Fruit fly (Drosophila melanogaster): ENCODE results near the gene Tpt.

Tpt gene

dm6 chr3L:8448517-8448889 lies 43.4 kb upstream of the Tpt start (continued):
- TF ChIP-seq lilli (GFP tag; optimal IDR thresholded peaks at IDR 0.05) (peak; percentile 9), Gug (GFP tag; IDR thresholded peaks at IDR 0.05) (peak; percentile 32; the same call in 2 of the 4 replicates), Bgb (GFP tag; IDR thresholded peaks at IDR 0.05; ENCODE audit: partially characterized antibody) (no peak), bigmax (GFP tag; optimal IDR thresholded peaks at IDR 0.05) (no peak), zen (tag; optimal IDR thresholded peaks at IDR 0.05) (no peak), dmrt99B (tag; optimal IDR thresholded peaks at IDR 0.05) (peak; percentile 51), ATbp (GFP tag; optimal IDR thresholded peaks at IDR 0.05) (peak; percentile 47), CG4820 (GFP tag; optimal IDR thresholded peaks at IDR 0.05) (peak; percentile 30), CG7556 (GFP tag; optimal IDR thresholded peaks at IDR 0.05) (peak; percentile 55), MTF-1 (GFP tag; optimal IDR thresholded peaks at IDR 0.05; ENCODE audit: borderline replicate concordance) (no peak), gcm2 (GFP tag; optimal IDR thresholded peaks at IDR 0.05) (no peak), h (optimal IDR thresholded peaks at IDR 0.05) (no peak), CG12071 (GFP tag; optimal IDR thresholded peaks at IDR 0.05) (peak; percentile 14), grau (tag; optimal IDR thresholded peaks at IDR 0.05) (peak; percentile 0), chif (GFP tag; optimal IDR thresholded peaks at IDR 0.05) (peak in 1 of 2 experiments; percentile 4), Sox102F (GFP tag; optimal IDR thresholded peaks at IDR 0.05) (peak; percentile 19), exex (tag; optimal IDR thresholded peaks at IDR 0.05) (no peak), CG3163 (GFP tag; optimal IDR thresholded peaks at IDR 0.05) (no peak), CG18476 (GFP tag; optimal IDR thresholded peaks at IDR 0.05) (no peak), NK7.1 (GFP tag; optimal IDR thresholded peaks at IDR 0.05) (no peak), Gsc (GFP tag; IDR thresholded peaks at IDR 0.05) (no peak), CG2712 (tag; optimal IDR thresholded peaks at IDR 0.05) (peak; percentile 10), CG2202 (tag; optimal IDR thresholded peaks at IDR 0.05) (no peak), D19A (tag; optimal IDR thresholded peaks at IDR 0.05) (no peak), gsb-n (tag; optimal IDR thresholded peaks at IDR 0.05) (peak; percentile 13), HmgD (GFP tag; optimal IDR thresholded peaks at IDR 0.05) (peak; percentile 17), Optix (GFP tag; IDR thresholded peaks at IDR 0.05) (no peak), chm (GFP tag; IDR thresholded peaks at IDR 0.05) (no peak), zfh2 (GFP tag; optimal IDR thresholded peaks at IDR 0.05) (no peak), CG12155 (GFP tag; optimal IDR thresholded peaks at IDR 0.05) (no peak), Dll (GFP tag; IDR thresholded peaks at IDR 0.05; ENCODE audit: partially characterized antibody) (no peak), CG14710 (tag; optimal IDR thresholded peaks at IDR 0.05) (peak; percentile 33), CG30403 (GFP tag; optimal IDR thresholded peaks at IDR 0.05) (peak; percentile 66), CG32772 (GFP tag; IDR thresholded peaks at IDR 0.05) (no peak), CG15479 (GFP tag; optimal IDR thresholded peaks at IDR 0.05) (no peak), Atf6 (GFP tag; IDR thresholded peaks at IDR 0.05) (no peak), tin (GFP tag; optimal IDR thresholded peaks at IDR 0.05) (peak; percentile 23), Awh (GFP tag; IDR thresholded peaks at IDR 0.05) (peak; percentile 22; the same call in 1 of the 2 replicates), Hr78 (GFP tag; optimal IDR thresholded peaks at IDR 0.05) (peak in 1 of 2 experiments; percentile 22), cas (GFP tag; IDR thresholded peaks at IDR 0.05) (no peak), pan (optimal IDR thresholded peaks at IDR 0.05) (no peak), pan (GFP tag; optimal IDR thresholded peaks at IDR 0.05 in 1 of 2, IDR thresholded peaks at IDR 0.05 in 1 of 2) (peak in 1 of 2 experiments; percentile 21), HHEX (GFP tag; optimal IDR thresholded peaks at IDR 0.05) (no peak), Hr51 (GFP tag; optimal IDR thresholded peaks at IDR 0.05) (peak in 1 of 2 experiments; percentile 14), CG31388 (GFP tag; optimal IDR thresholded peaks at IDR 0.05) (no peak), pros (GFP tag; optimal IDR thresholded peaks at IDR 0.05) (no peak), CG13287 (GFP tag; IDR thresholded peaks at IDR 0.05; ENCODE audit: partially characterized antibody) (no peak), peb (GFP tag; IDR thresholded peaks at IDR 0.05) (no peak), PHDP (tag; optimal IDR thresholded peaks at IDR 0.05) (no peak), sim (GFP tag; IDR thresholded peaks at IDR 0.05) (no peak), z (GFP tag; IDR thresholded peaks at IDR 0.05) (no peak)

All from whole organism, embryonic.